Worm (Caenorhabditis elegans) whole organism, early embryonic: ENCODE measurements around the gene slcr-46.1.

Experiments
- hmbx-1 ChIP-seq: sonication (generic microtip); optimal IDR thresholded peaks from 2 replicates; lab custom pipeline; 2016; ENCODE audit warnings: mild to moderate bottlenecking, missing genetic modification characterization, missing compliant biosample characterization
- tbx-11 ChIP-seq: fragments of 200-800 bp; sonication (Bioruptor generic); IDR thresholded peaks from 2 replicates; pipeline ENCODE4 v1.3.6; 2022; ENCODE audit warnings: missing genetic modification characterization, missing compliant biosample characterization
- tra-4 ChIP-seq: sonication (generic microtip); optimal IDR thresholded peaks from 2 replicates; lab custom pipeline; 2017; ENCODE audit warnings: missing genetic modification characterization, missing compliant biosample characterization

- no peak for TF ChIP-seq hmbx-1 (tag; lab: Kevin White, UChicago)
- TF ChIP-seq tbx-11, result no peak
- TF ChIP-seq tra-4 (tag; lab: Kevin White, UChicago), result no peak
These were observed 21.9 kb downstream of the slcr-46.1 start, which contains the start of gene ceh-1 for ce11 chrX:4654057-4654456.
